Worm (Caenorhabditis elegans) whole organism, young adult: ENCODE results near the gene K11E4.6.
A peak's percentile ranks its signal among the peaks of the same experiment; 100 is the strongest.

Experiments
- B0261.1 ChIP-seq: sonication (generic microtip); optimal IDR thresholded peaks from 2 replicates; lab custom pipeline; 2016; ENCODE audit warnings: mild to moderate bottlenecking, missing genetic modification characterization, moderate library complexity, missing compliant biosample characterization
- B0336.3 ChIP-seq: fragments of 200-800 bp; sonication (Bioruptor generic); IDR thresholded peaks from 2 replicates; pipeline ENCODE4 v1.3.6; 2022; ENCODE audit warnings: missing genetic modification characterization, missing compliant biosample characterization
- F33H1.4 ChIP-seq: fragments of 200-800 bp; sonication (Bioruptor generic); IDR thresholded peaks from 2 replicates; pipeline ENCODE4 v1.3.6; 2022; ENCODE audit warnings: missing genetic modification reagents, missing genetic modification characterization, missing compliant biosample characterization
- F39B2.1 ChIP-seq: fragments of 200-800 bp; sonication (Bioruptor generic); IDR thresholded peaks from 2 replicates; pipeline ENCODE4 v1.3.6; 2022; ENCODE audit warnings: missing genetic modification reagents, missing genetic modification characterization, missing compliant biosample characterization
- F52B5.7 ChIP-seq: sonication (generic microtip); optimal IDR thresholded peaks from 2 replicates; lab custom pipeline; 2016; ENCODE audit warnings: mild to moderate bottlenecking, missing genetic modification characterization, missing compliant biosample characterization
- F57C9.4 ChIP-seq: sonication (generic microtip); optimal IDR thresholded peaks from 2 replicates; lab custom pipeline; 2017; ENCODE audit warnings: mild to moderate bottlenecking, missing genetic modification characterization, missing compliant biosample characterization
- K12H6.12 ChIP-seq: fragments of 200-800 bp; sonication (Bioruptor generic); optimal IDR thresholded peaks from 2 replicates; lab custom pipeline; 2018; ENCODE audit warnings: mild to moderate bottlenecking, missing genetic modification characterization, missing compliant biosample characterization
- T07F8.4 ChIP-seq: sonication (generic microtip); optimal IDR thresholded peaks from 2 replicates; lab custom pipeline; 2016; ENCODE audit warnings: mild to moderate bottlenecking, missing genetic modification characterization, moderate library complexity, missing compliant biosample characterization
- Y53F4B.3 ChIP-seq: fragments of 200-800 bp; sonication (Bioruptor generic); IDR thresholded peaks from 2 replicates; pipeline ENCODE4 v1.3.6; 2022; ENCODE audit warnings: missing genetic modification reagents, missing genetic modification characterization, missing compliant biosample characterization
- Y56A3A.18 ChIP-seq: fragments of 200-800 bp; sonication (Bioruptor generic); IDR thresholded peaks from 2 replicates; pipeline ENCODE4 v1.3.6; 2022; ENCODE audit warnings: missing genetic modification reagents, missing genetic modification characterization, missing compliant biosample characterization
- Y79H2A.3 ChIP-seq: fragments of 200-800 bp; sonication (Bioruptor generic); conservative IDR thresholded peaks from 2 replicates; pipeline ENCODE4 v1.3.6; 2022; ENCODE audit warnings: missing genetic modification reagents, missing genetic modification characterization, missing compliant biosample characterization
- ama-1 ChIP-seq, 3 experiments: fragments of 150-350 bp in 1 of 3; sonication (generic microtip) in 2 of 3; optimal IDR thresholded peaks; 2 replicates each; lab custom pipeline; 2014 to 2018; ENCODE audit warnings: missing biosample characterization in 2 of 3, missing genetic modification characterization in 2 of 3, missing genetic modification reagents in 2 of 3
- aptf-2 ChIP-seq: fragments of 200-800 bp; sonication (Bioruptor generic); conservative IDR thresholded peaks from 2 replicates; pipeline ENCODE4 v1.3.6; 2022; ENCODE audit warnings: missing genetic modification reagents, missing genetic modification characterization, missing compliant biosample characterization
- aptf-3 ChIP-seq: fragments of 200-800 bp; sonication (Bioruptor generic); IDR thresholded peaks from 2 replicates; pipeline ENCODE4 v1.3.6; 2022; ENCODE audit warnings: missing genetic modification characterization, missing compliant biosample characterization
- attf-5 ChIP-seq: fragments of 200-800 bp; sonication (Bioruptor generic); optimal IDR thresholded peaks from 2 replicates; lab custom pipeline; 2018; ENCODE audit warnings: mild to moderate bottlenecking, missing genetic modification characterization, missing compliant biosample characterization
- bed-2 ChIP-seq: fragments of 200-800 bp; sonication (Bioruptor generic); IDR thresholded peaks from 2 replicates; pipeline ENCODE4 v1.3.6; 2022; ENCODE audit warnings: missing genetic modification reagents, missing genetic modification characterization, missing compliant biosample characterization
- ceh-27 ChIP-seq: fragments of 200-800 bp; sonication (Bioruptor generic); optimal IDR thresholded peaks from 2 replicates; lab custom pipeline; 2018; ENCODE audit warnings: mild to moderate bottlenecking, missing genetic modification characterization, moderate library complexity, missing compliant biosample characterization
- ceh-40 ChIP-seq: fragments of 200-800 bp; sonication (Bioruptor generic); IDR thresholded peaks from 2 replicates; pipeline ENCODE4 v1.3.6; 2022; ENCODE audit warnings: missing genetic modification characterization, missing compliant biosample characterization
- chd-7 ChIP-seq: sonication (generic microtip); optimal IDR thresholded peaks from 2 replicates; lab custom pipeline; 2016; ENCODE audit warnings: mild to moderate bottlenecking, missing genetic modification characterization, moderate library complexity, missing compliant biosample characterization
- die-1 ChIP-seq: sonication (generic microtip); optimal IDR thresholded peaks from 2 replicates; lab custom pipeline; 2016; ENCODE audit warnings: missing genotype, mild to moderate bottlenecking, missing genetic modification characterization, missing compliant biosample characterization
- ekl-4 ChIP-seq: fragments of 200-800 bp; sonication (Bioruptor generic); IDR thresholded peaks from 2 replicates; pipeline ENCODE4 v1.3.6; 2022; ENCODE audit warnings: missing genetic modification reagents, missing genetic modification characterization, missing compliant biosample characterization
- ets-4 ChIP-seq: fragments of 200-800 bp; sonication (Bioruptor generic); optimal IDR thresholded peaks from 2 replicates; lab custom pipeline; 2018; ENCODE audit warnings: mild to moderate bottlenecking, missing genetic modification characterization, missing compliant biosample characterization
- him-1 ChIP-seq: sonication (generic microtip); optimal IDR thresholded peaks from 2 replicates; lab custom pipeline; 2016; ENCODE audit warnings: missing genotype, missing genetic modification reagents, missing genetic modification characterization, missing compliant biosample characterization
- hlh-26 ChIP-seq: fragments of 200-800 bp; sonication (Bioruptor generic); conservative IDR thresholded peaks from 2 replicates; pipeline ENCODE4 v1.3.6; 2022; ENCODE audit warnings: missing genetic modification reagents, missing genetic modification characterization, missing compliant biosample characterization
- hsf-1 ChIP-seq: fragments of 200-800 bp; sonication (Bioruptor generic); IDR thresholded peaks from 2 replicates; pipeline ENCODE4 v1.3.6; 2022; ENCODE audit warnings: missing genetic modification reagents, missing genetic modification characterization, missing compliant biosample characterization
- let-526 ChIP-seq: fragments of 200-800 bp; sonication (Bioruptor generic); IDR thresholded peaks from 2 replicates; pipeline ENCODE4 v1.3.6; 2022; ENCODE audit warnings: missing genetic modification reagents, missing genetic modification characterization, missing compliant biosample characterization
- lin-35 ChIP-seq, 3 experiments: fragments of 150-350 bp in 2 of 3; sonication (generic microtip) in 1 of 3; optimal IDR thresholded peaks; 2 replicates each; lab custom pipeline; 2014 to 2018; ENCODE audit warnings: missing biosample characterization in 3 of 3, missing genetic modification characterization in 3 of 3, missing genetic modification reagents in 3 of 3
- madf-8 ChIP-seq: fragments of 200-800 bp; sonication (Bioruptor generic); conservative IDR thresholded peaks from 2 replicates; pipeline ENCODE4 v1.3.6; 2022; ENCODE audit warnings: missing genetic modification reagents, missing genetic modification characterization, missing compliant biosample characterization
- mxl-1 ChIP-seq: sonication (generic microtip); optimal IDR thresholded peaks from 2 replicates; lab custom pipeline; 2016; ENCODE audit warnings: missing genetic modification characterization, missing compliant biosample characterization
- nhr-90 ChIP-seq: sonication (generic microtip); optimal IDR thresholded peaks from 2 replicates; lab custom pipeline; 2016; ENCODE audit warnings: missing genotype, mild to moderate bottlenecking, missing genetic modification characterization, missing compliant biosample characterization
- sdz-38 ChIP-seq: sonication (generic microtip); optimal IDR thresholded peaks from 2 replicates; lab custom pipeline; 2016; ENCODE audit warnings: missing genotype, missing genetic modification characterization, missing compliant biosample characterization
- somi-1 ChIP-seq: fragments of 200-800 bp; sonication (Bioruptor generic); optimal IDR thresholded peaks from 2 replicates; lab custom pipeline; 2018; ENCODE audit warnings: mild to moderate bottlenecking, missing genetic modification characterization, missing compliant biosample characterization
- tbp1 ChIP-seq: fragments of 200-800 bp; sonication (Bioruptor generic); optimal IDR thresholded peaks from 2 replicates; lab custom pipeline; 2018; ENCODE audit warnings: mild to moderate bottlenecking, missing genetic modification characterization, missing compliant biosample characterization
- tbx-9 ChIP-seq: sonication (generic microtip); optimal IDR thresholded peaks from 2 replicates; lab custom pipeline; 2016; ENCODE audit warnings: borderline replicate concordance, missing genetic modification characterization, inconsistent platforms, missing compliant biosample characterization
- tlf-1 ChIP-seq: fragments of 200-800 bp; sonication (Bioruptor generic); optimal IDR thresholded peaks from 2 replicates; lab custom pipeline; 2018; ENCODE audit warnings: mild to moderate bottlenecking, missing genetic modification characterization, missing compliant biosample characterization
- unc-130 ChIP-seq: sonication (generic microtip); optimal IDR thresholded peaks from 2 replicates; lab custom pipeline; 2016; ENCODE audit warnings: missing genetic modification reagents, missing genetic modification characterization, missing compliant biosample characterization
- xnd-1 ChIP-seq: sonication (generic microtip); optimal IDR thresholded peaks from 2 replicates; lab custom pipeline; 2016; ENCODE audit warnings: missing genotype, missing genetic modification reagents, missing genetic modification characterization, missing compliant biosample characterization
- ztf-18 ChIP-seq: sonication (generic microtip); optimal IDR thresholded peaks from 2 replicates; lab custom pipeline; 2016; ENCODE audit warnings: missing genotype, mild to moderate bottlenecking, missing genetic modification characterization, missing compliant biosample characterization
- ztf-28 ChIP-seq: fragments of 200-800 bp; sonication (Bioruptor generic); IDR thresholded peaks from 2 replicates; pipeline ENCODE4 v1.3.6; 2022; ENCODE audit warnings: missing genetic modification reagents, missing genetic modification characterization, missing compliant biosample characterization

The K11E4.6 gene

DNA sequence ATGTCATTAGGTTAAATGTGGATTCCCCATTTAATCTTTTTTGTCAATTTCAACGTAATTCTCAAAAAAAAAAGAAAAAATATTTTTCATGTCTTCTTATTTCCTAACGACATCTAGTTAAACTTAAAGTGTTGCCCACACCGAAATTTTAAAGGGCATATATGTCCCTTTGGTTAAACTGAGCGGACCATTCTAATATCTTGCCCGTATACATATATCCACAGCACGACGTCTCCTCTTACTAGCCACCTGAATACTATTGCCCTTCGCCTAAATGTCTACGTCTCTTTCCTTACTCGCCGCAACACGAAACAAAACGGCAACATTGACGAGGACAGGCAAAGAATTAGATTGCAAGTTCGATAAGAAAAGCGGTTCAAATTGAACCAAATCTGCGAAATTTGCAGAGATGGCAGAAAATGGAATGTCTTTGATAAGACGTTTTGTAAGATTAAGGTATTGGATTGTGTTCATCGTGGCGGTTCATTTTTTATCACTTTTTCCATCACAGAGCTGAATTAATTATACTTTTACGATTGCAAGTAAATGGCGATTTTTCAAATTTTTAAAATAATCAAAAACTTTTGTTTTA, 23.7 kb upstream of the K11E4.6 start (continued):
- TF ChIP-seq ceh-40 (peak; percentile 75; the same call in 1 of the 2 replicates), tlf-1 (peak; percentile 97), ztf-28 (GFP tag; lab: Robert Waterston, UW) (no peak; the same call in 1 of the 2 replicates), ceh-27 (GFP tag; lab: Kevin White, UChicago) (peak; percentile 99), xnd-1 (no peak), F33H1.4 (GFP tag; lab: Robert Waterston, UW) (peak; percentile 33), tbp1 (GFP tag; lab: Kevin White, UChicago) (peak; percentile 82), T07F8.4 (tag; lab: Kevin White, UChicago) (peak; percentile 94), ama-1 (optimal IDR thresholded peaks at IDR 0.05; lab: Kevin White, UChicago) (no peak), ama-1 (GFP tag; optimal IDR thresholded peaks at IDR 0.05; lab: Kevin White, UChicago) (peak; percentile 11 to 73), B0336.3 (peak; percentile 99), somi-1 (GFP tag; lab: Kevin White, UChicago) (peak; percentile 98), madf-8 (no peak), tbx-9 (tag; lab: Kevin White, UChicago) (peak; percentile 9), F57C9.4 (tag; lab: Kevin White, UChicago) (peak; percentile 54), F52B5.7 (tag; lab: Kevin White, UChicago) (peak; percentile 94), attf-5 (GFP tag; lab: Kevin White, UChicago) (peak; percentile 57), K12H6.12 (peak; percentile 97), F39B2.1 (GFP tag; lab: Robert Waterston, UW) (no peak), chd-7 (tag; lab: Kevin White, UChicago) (peak; percentile 98), bed-2 (GFP tag; lab: Robert Waterston, UW) (0 out of 2 replicates have a peak, but pooled peaks have one; percentile 60), aptf-3 (GFP tag; lab: Robert Waterston, UW) (no peak), aptf-2 (GFP tag; lab: Robert Waterston, UW) (no peak), nhr-90 (tag; lab: Kevin White, UChicago) (peak; percentile 89), hlh-26 (GFP tag; lab: Robert Waterston, UW) (no peak), him-1 (tag; lab: Kevin White, UChicago) (no peak), Y53F4B.3 (no peak), unc-130 (no peak), lin-35 (GFP tag; optimal IDR thresholded peaks at IDR 0.05; lab: Kevin White, UChicago) (peak in 2 of 3 experiments; percentile 88 to 98), ekl-4 (GFP tag; lab: Robert Waterston, UW) (peak; percentile 94), ztf-18 (tag; lab: Kevin White, UChicago) (peak; percentile 69), Y56A3A.18 (GFP tag; lab: Robert Waterston, UW) (peak; percentile 100), let-526 (GFP tag; lab: Robert Waterston, UW) (peak; percentile 92), die-1 (tag; lab: Kevin White, UChicago) (peak; percentile 74)

DNA sequence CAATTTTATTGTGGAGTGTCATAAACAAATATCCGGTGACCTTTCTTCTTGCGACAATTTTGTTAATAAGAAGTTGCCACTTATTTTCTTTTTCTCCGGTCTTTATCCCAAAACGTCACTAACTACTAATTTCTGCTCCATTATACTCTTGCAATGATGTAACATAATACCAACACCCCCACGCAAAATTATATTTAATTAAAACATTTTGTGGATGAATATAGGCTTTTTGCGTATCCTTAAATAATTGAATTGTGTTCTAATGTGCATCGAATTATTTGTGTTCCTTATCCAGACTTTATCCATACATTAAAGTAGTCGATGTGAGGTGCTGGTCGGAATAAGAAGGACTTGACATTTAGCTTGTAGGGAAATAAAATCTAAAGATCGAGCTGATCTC, 21.5 kb upstream of the K11E4.6 start:
- TF ChIP-seq F39B2.1 (GFP tag; lab: Robert Waterston, UW) (no peak), tlf-1 (no peak), hsf-1 (GFP tag; lab: Robert Waterston, UW) (no peak), sdz-38 (tag; lab: Kevin White, UChicago) (no peak), mxl-1 (no peak), Y79H2A.3 (GFP tag; lab: Robert Waterston, UW) (no peak), ets-4 (GFP tag; lab: Kevin White, UChicago) (no peak), aptf-2 (GFP tag; lab: Robert Waterston, UW) (no peak), B0261.1 (tag; lab: Kevin White, UChicago) (no peak)
